Worm (Caenorhabditis elegans) whole organism, L3 larva: ENCODE measurements around the gene ins-4.
A peak's percentile ranks its signal among the peaks of the same experiment; 100 is the strongest.

Experiments used
- eor-1 ChIP-seq, 2 experiments: fragments of 150-350 bp; optimal IDR thresholded peaks; 2 replicates each; lab custom pipeline; 2014 to 2018; ENCODE audit warnings: missing biosample characterization in 2 of 2, missing genetic modification characterization in 2 of 2
- fos-1 ChIP-seq: fragments of 150-350 bp; optimal IDR thresholded peaks from 2 replicates; lab custom pipeline; 2014; ENCODE audit warnings: missing biosample characterization, missing genetic modification characterization
- lin-39 ChIP-seq: fragments of 150-350 bp; optimal IDR thresholded peaks from 2 replicates; lab custom pipeline; 2018; ENCODE audit warnings: missing biosample characterization, missing genetic modification reagents, missing genetic modification characterization
- mdl-1 ChIP-seq: fragments of 150-350 bp; optimal IDR thresholded peaks from 2 replicates; lab custom pipeline; 2014; ENCODE audit warnings: missing biosample characterization, missing genetic modification characterization
- nhr-237 ChIP-seq: fragments of 150-350 bp; optimal IDR thresholded peaks from 2 replicates; lab custom pipeline; 2014; ENCODE audit warnings: missing biosample characterization, missing genetic modification characterization
- nhr-25 ChIP-seq: sonication (generic microtip); optimal IDR thresholded peaks from 2 replicates; lab custom pipeline; 2017; ENCODE audit warnings: missing biosample characterization, missing genetic modification characterization
- nhr-28 ChIP-seq: fragments of 150-350 bp; optimal IDR thresholded peaks from 2 replicates; lab custom pipeline; 2014; ENCODE audit warnings: missing biosample characterization, missing genetic modification characterization
- nhr-76 ChIP-seq: fragments of 150-350 bp; sonication (generic microtip); optimal IDR thresholded peaks from 5 replicates; lab custom pipeline; 2014; ENCODE audit warnings: missing biosample characterization, missing genetic modification characterization
- pqm-1 ChIP-seq: fragments of 150-350 bp; optimal IDR thresholded peaks from 2 replicates; lab custom pipeline; 2017; ENCODE audit warnings: missing biosample characterization, missing genetic modification characterization, inconsistent platforms
- skn-1 ChIP-seq: fragments of 150-350 bp; optimal IDR thresholded peaks from 2 replicates; lab custom pipeline; 2014; ENCODE audit warnings: missing biosample characterization, missing genetic modification characterization
- snpc-4 ChIP-seq: fragments of 150-350 bp; optimal IDR thresholded peaks from 2 replicates; lab custom pipeline; 2014; ENCODE audit warnings: missing biosample characterization, missing genetic modification characterization
- tbx-2 ChIP-seq: sonication (generic microtip); optimal IDR thresholded peaks from 2 replicates; lab custom pipeline; 2016; ENCODE audit warnings: mild to moderate bottlenecking, missing genetic modification characterization, missing compliant biosample characterization

ce11 chrII:6028594-6029141 is 32.5 kb downstream of the ins-4 start:
- TF ChIP-seq nhr-76 (no peak), lin-39 (tag; lab: Kevin White, UChicago) (peak; percentile 36), snpc-4 (tag; lab: Kevin White, UChicago) (no peak), nhr-25 (tag; lab: Kevin White, UChicago) (no peak), skn-1 (no peak), mdl-1 (tag; lab: Kevin White, UChicago) (no peak), nhr-237 (tag; lab: Kevin White, UChicago) (no peak), fos-1 (no peak), pqm-1 (tag; lab: Kevin White, UChicago) (no peak), eor-1 (tag; optimal IDR thresholded peaks at IDR 0.05; lab: Kevin White, UChicago) (no peak), tbx-2 (tag; lab: Kevin White, UChicago) (no peak), nhr-28 (no peak)
